In the genomic region with DNA sequence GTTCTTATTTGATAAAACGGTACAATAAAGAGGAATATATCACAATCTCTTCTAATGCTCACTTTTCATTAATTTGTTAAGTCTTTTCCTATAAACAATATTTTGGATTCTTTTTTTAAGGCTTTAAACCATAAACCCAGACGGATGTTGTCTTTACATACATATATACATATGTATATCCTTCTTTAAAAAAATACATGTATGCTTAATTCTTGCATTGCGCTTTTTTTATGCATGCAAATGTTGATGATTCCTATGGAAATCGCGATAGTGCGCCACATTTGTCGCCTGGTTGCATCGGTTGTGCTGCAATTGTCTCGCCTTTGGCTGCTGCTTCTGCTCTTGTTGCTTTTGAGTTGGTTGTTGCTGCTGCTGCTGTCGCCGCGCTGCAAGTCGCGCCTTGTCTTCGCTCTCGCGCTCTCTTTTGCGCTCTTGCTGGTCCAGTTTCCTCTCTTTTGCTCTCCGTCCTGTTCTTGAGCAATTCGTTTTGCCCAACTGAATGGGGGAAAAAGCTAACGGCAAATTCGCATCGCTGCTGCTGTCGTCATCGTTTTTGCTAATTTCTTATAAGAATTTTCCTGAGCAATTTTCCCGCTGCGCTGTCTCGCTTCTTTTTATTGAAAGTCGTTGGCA, we compare ENCODE assay signal across 2 fruit fly cellular contexts.
A peak's percentile ranks its signal among the peaks of the same experiment; 100 is the strongest.
TF ChIP-seq lines count a peak whose summit lies in the region.

No protein-coding gene starts in this region.

TF ChIP-seq in whole organism, embryonic, 481 proteins besides CTCF, POLR2A, EP300 and RAD21 (continued from another document and continues in another):
- TF ChIP-seq Dll (GFP tag; IDR thresholded peaks at IDR 0.05; lab: Robert Waterston, UW; ENCODE audit: partially characterized antibody) (no peak), Antp (GFP tag; optimal IDR thresholded peaks at IDR 0.05; lab: Kevin White, UChicago) (no peak), CG14441 (GFP tag; IDR thresholded peaks at IDR 0.05; lab: Robert Waterston, UW) (no peak), tgo (GFP tag; IDR thresholded peaks at IDR 0.05; lab: Robert Waterston, UW) (no peak), CG10979 (tag; optimal IDR thresholded peaks at IDR 0.05; lab: Kevin White, UChicago) (peak; percentile 53), bcd (GFP tag; optimal IDR thresholded peaks at IDR 0.05; lab: Kevin White, UChicago) (peak; percentile 2), CG4820 (GFP tag; optimal IDR thresholded peaks at IDR 0.05; lab: Kevin White, UChicago) (no peak), Usf (GFP tag; optimal IDR thresholded peaks at IDR 0.05; lab: Kevin White, UChicago) (no peak), CG10654 (GFP tag; optimal IDR thresholded peaks at IDR 0.05; lab: Kevin White, UChicago) (no peak), CG1529 (GFP tag; optimal IDR thresholded peaks at IDR 0.05; lab: Kevin White, UChicago) (peak; percentile 29), pros (GFP tag; optimal IDR thresholded peaks at IDR 0.05; lab: Kevin White, UChicago) (no peak), tio (GFP tag; optimal IDR thresholded peaks at IDR 0.05; lab: Kevin White, UChicago) (peak; percentile 30), CG12219 (GFP tag; optimal IDR thresholded peaks at IDR 0.05; lab: Kevin White, UChicago) (peak; percentile 14), ci (GFP tag; IDR thresholded peaks at IDR 0.05; lab: Robert Waterston, UW) (no peak), az2 (GFP tag; optimal IDR thresholded peaks at IDR 0.05; lab: Kevin White, UChicago) (peak; percentile 29), CG10147 (GFP tag; optimal IDR thresholded peaks at IDR 0.05; lab: Kevin White, UChicago) (no peak), CG13424 (tag; optimal IDR thresholded peaks at IDR 0.05; lab: Kevin White, UChicago) (peak; percentile 42), CG7839 (tag; optimal IDR thresholded peaks at IDR 0.05; lab: Kevin White, UChicago) (peak; percentile 28), CG6683 (GFP tag; optimal IDR thresholded peaks at IDR 0.05; lab: Kevin White, UChicago) (no peak), bowl (GFP tag; IDR thresholded peaks at IDR 0.05; lab: Robert Waterston, UW) (no peak), Hr51 (GFP tag; optimal IDR thresholded peaks at IDR 0.05; lab: Kevin White, UChicago) (peak in 1 of 2 experiments; percentile 62), pb (GFP tag; optimal IDR thresholded peaks at IDR 0.05; lab: Kevin White, UChicago) (no peak), CG10321 (GFP tag; IDR thresholded peaks at IDR 0.05; lab: Robert Waterston, UW) (no peak), Ada2b (GFP tag; IDR thresholded peaks at IDR 0.05; lab: Robert Waterston, UW) (0 out of 2 replicates have a peak, but pooled peaks have one; percentile 6), D19A (tag; optimal IDR thresholded peaks at IDR 0.05; lab: Kevin White, UChicago) (peak; percentile 26), CG3163 (GFP tag; optimal IDR thresholded peaks at IDR 0.05; lab: Kevin White, UChicago) (no peak), so (GFP tag; IDR thresholded peaks at IDR 0.05; lab: Robert Waterston, UW) (0 out of 3 replicates have a peak, but pooled peaks have one; percentile 10), CG9932 (GFP tag; IDR thresholded peaks at IDR 0.05; lab: Robert Waterston, UW) (no peak), inv (GFP tag; IDR thresholded peaks at IDR 0.05; lab: Robert Waterston, UW; ENCODE audit: partially characterized antibody) (no peak), CG15073 (GFP tag; optimal IDR thresholded peaks at IDR 0.05; lab: Kevin White, UChicago) (no peak), CG12391 (tag; optimal IDR thresholded peaks at IDR 0.05; lab: Kevin White, UChicago) (peak; percentile 30), wor (GFP tag; IDR thresholded peaks at IDR 0.05; lab: Robert Waterston, UW) (0 out of 2 replicates have a peak, but pooled peaks have one; percentile 13), slou (GFP tag; optimal IDR thresholded peaks at IDR 0.05; lab: Kevin White, UChicago) (no peak), dysf (GFP tag; IDR thresholded peaks at IDR 0.05; lab: Robert Waterston, UW) (no peak), CoRest (tag; optimal IDR thresholded peaks at IDR 0.05; lab: Kevin White, UChicago) (peak; percentile 40), pan (optimal IDR thresholded peaks at IDR 0.05; lab: Kevin White, UChicago) (no peak), pan (GFP tag; optimal IDR thresholded peaks at IDR 0.05 in 1 of 2, IDR thresholded peaks at IDR 0.05 in 1 of 2) (no peak), aop (GFP tag; IDR thresholded peaks at IDR 0.05; lab: Robert Waterston, UW) (no peak), CG6272 (GFP tag; IDR thresholded peaks at IDR 0.05; lab: Robert Waterston, UW) (no peak), repo (GFP tag; optimal IDR thresholded peaks at IDR 0.05; lab: Kevin White, UChicago) (no peak), CG13894 (tag; optimal IDR thresholded peaks at IDR 0.05; lab: Kevin White, UChicago) (no peak), sc (optimal IDR thresholded peaks at IDR 0.05; lab: Kevin White, UChicago) (no peak), sc (GFP tag; optimal IDR thresholded peaks at IDR 0.05; lab: Kevin White, UChicago) (peak; percentile 20), CG2678 (tag; optimal IDR thresholded peaks at IDR 0.05; lab: Kevin White, UChicago) (peak; percentile 47), CG17802 (tag; optimal IDR thresholded peaks at IDR 0.05; lab: Kevin White, UChicago) (no peak), Spps (tag; optimal IDR thresholded peaks at IDR 0.05; lab: Kevin White, UChicago) (no peak), Trl (optimal IDR thresholded peaks at IDR 0.05; lab: Kevin White, UChicago) (peak; percentile 38 to 53), Trl (GFP tag; optimal IDR thresholded peaks at IDR 0.05; lab: Kevin White, UChicago) (no peak), CG7963 (GFP tag; IDR thresholded peaks at IDR 0.05; lab: Robert Waterston, UW; ENCODE audit: partially characterized antibody) (no peak), CG8388 (GFP tag; optimal IDR thresholded peaks at IDR 0.05; lab: Kevin White, UChicago) (peak; percentile 33), CG15514 (GFP tag; optimal IDR thresholded peaks at IDR 0.05; lab: Kevin White, UChicago) (no peak), CG32767 (GFP tag; IDR thresholded peaks at IDR 0.05; lab: Robert Waterston, UW) (peak; percentile 24; the same call in 1 of the 2 replicates), Hmx (GFP tag; optimal IDR thresholded peaks at IDR 0.05; lab: Kevin White, UChicago) (no peak), lola (GFP tag; optimal IDR thresholded peaks at IDR 0.05; lab: Kevin White, UChicago) (peak in 1 of 3 experiments; percentile 25), corto (GFP tag; optimal IDR thresholded peaks at IDR 0.05; lab: Kevin White, UChicago) (no peak), sens (GFP tag; lab: Kevin White, UChicago) (no peak), CG6254 (GFP tag; optimal IDR thresholded peaks at IDR 0.05; lab: Kevin White, UChicago) (no peak), CG11504 (tag; optimal IDR thresholded peaks at IDR 0.05; lab: Kevin White, UChicago) (peak; percentile 56), YL-1 (GFP tag; optimal IDR thresholded peaks at IDR 0.05; lab: Kevin White, UChicago) (no peak), CG1603 (tag; optimal IDR thresholded peaks at IDR 0.05; lab: Kevin White, UChicago) (no peak), Fer2 (tag; optimal IDR thresholded peaks at IDR 0.05; lab: Kevin White, UChicago) (no peak), CG18619 (GFP tag; optimal IDR thresholded peaks at IDR 0.05; lab: Kevin White, UChicago) (peak; percentile 17), nau (GFP tag; optimal IDR thresholded peaks at IDR 0.05; lab: Kevin White, UChicago) (peak; percentile 12)

TF ChIP-seq in whole organism, prepupa, 60 proteins besides CTCF, POLR2A, EP300 and RAD21 (continued from another document):
- TF ChIP-seq CG6808 (GFP tag; optimal IDR thresholded peaks at IDR 0.05; lab: Kevin White, UChicago): peak; percentile 86
- peak; percentile 81 for TF ChIP-seq CG11762 (GFP tag; optimal IDR thresholded peaks at IDR 0.05; lab: Kevin White, UChicago; ENCODE audit: insufficient read depth)
- peak; percentile 20 for TF ChIP-seq Eip93F (GFP tag; optimal IDR thresholded peaks at IDR 0.05; lab: Kevin White, UChicago)
- TF ChIP-seq CG8119 (GFP tag; IDR thresholded peaks at IDR 0.05; lab: Robert Waterston, UW): peak; percentile 79
- peak; percentile 97 for TF ChIP-seq Eip78C (GFP tag; lab: Kevin White, UChicago)
- peak; percentile 83 for TF ChIP-seq CG3032 (tag; optimal IDR thresholded peaks at IDR 0.05; lab: Kevin White, UChicago)
- TF ChIP-seq CG10669 (GFP tag; optimal IDR thresholded peaks at IDR 0.05; lab: Kevin White, UChicago): peak; percentile 82
- peak; percentile 81 for TF ChIP-seq lz (GFP tag; optimal IDR thresholded peaks at IDR 0.05; lab: Kevin White, UChicago)
- TF ChIP-seq dsx (GFP tag; optimal IDR thresholded peaks at IDR 0.05; lab: Kevin White, UChicago; ENCODE audit: poor library complexity, severe bottlenecking): peak; percentile 71
- TF ChIP-seq salr (GFP tag; optimal IDR thresholded peaks at IDR 0.05; lab: Kevin White, UChicago): peak; percentile 57 to 87
- peak; percentile 88 for TF ChIP-seq pdm3 (GFP tag; optimal IDR thresholded peaks at IDR 0.05; lab: Kevin White, UChicago)
